Worm (Caenorhabditis elegans): ENCODE data around the gene chil-8.

DNA sequence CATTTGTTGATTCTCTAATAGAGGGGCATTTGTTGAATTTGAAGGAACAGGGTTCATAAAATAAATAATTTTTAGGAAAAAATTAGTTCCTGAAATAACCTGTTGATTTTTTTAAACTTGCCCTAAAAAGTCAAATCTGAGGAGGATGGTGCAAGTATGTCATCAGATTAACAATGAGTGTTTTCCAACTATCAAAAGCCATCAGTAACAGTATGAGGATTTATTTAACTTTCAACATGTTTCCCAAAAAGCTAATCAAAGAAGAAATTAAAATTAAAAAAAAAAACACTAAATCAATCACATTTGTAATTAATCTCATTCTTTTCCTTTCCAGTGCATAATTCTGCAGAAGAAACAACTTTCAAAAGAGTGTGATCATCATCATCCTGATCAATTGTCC, 13.3 kb downstream of the chil-8 start, which contains the start of gene chil-5:
- TF ChIP-seq fkh-10 (GFP tag; optimal IDR thresholded peaks at IDR 0.05) (no peak), elt-3 (tag; optimal IDR thresholded peaks at IDR 0.05) (no peak), nhr-19 (GFP tag; conservative IDR thresholded peaks at IDR 0.05) (no peak), zip-4 (GFP tag; optimal IDR thresholded peaks at IDR 0.05) (no peak), mdl-1 (tag; optimal IDR thresholded peaks at IDR 0.05) (no peak), nhr-90 (tag; optimal IDR thresholded peaks at IDR 0.05; ENCODE audit: poor library complexity) (no peak), ztf-11 (tag; optimal IDR thresholded peaks at IDR 0.05) (no peak), zag-1 (tag; optimal IDR thresholded peaks at IDR 0.05) (no peak), unc-62 (GFP tag; optimal IDR thresholded peaks at IDR 0.05) (no peak), lsy-2 (tag; optimal IDR thresholded peaks at IDR 0.05) (no peak), nhr-20 (tag; optimal IDR thresholded peaks at IDR 0.05) (no peak), ceh-82 (tag; optimal IDR thresholded peaks at IDR 0.05) (no peak)

Measured in whole organism, L1 larva.